Fruit fly (Drosophila melanogaster): ENCODE results near the gene CG32212.
"Not testable (repeated sequence)": the region's sequence is repeated elsewhere in the genome, so short reads cannot be mapped to it uniquely, and the experiment has no call there.

The CG32212 gene

DNA sequence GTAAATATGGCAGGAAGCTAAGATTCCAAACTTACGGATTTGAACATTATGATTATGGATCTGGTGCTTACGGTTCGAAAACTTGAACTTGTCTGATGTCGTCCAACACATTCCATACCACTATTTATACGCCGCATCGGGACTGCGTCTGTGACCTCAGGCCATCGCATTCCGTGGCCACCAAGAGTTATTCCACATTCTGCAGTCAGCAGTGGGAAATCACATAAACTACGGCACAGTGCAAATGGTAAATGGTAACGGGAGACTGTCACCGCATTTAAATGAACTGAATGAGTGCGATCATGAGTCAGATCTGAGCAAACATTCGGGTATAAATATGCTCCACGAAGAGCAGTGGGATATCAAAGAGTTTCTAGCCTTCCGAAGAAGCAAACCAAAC lies 11.9 kb upstream of the CG32212 start, which contains the start of the genes CG18294 and CG32213:
Gene CG18294, minus strand, starts transcription at position 101 of the 400 bp plus-strand sequence.
Gene CG32213, plus strand, starts transcription at position 362 of the 400 bp plus-strand sequence.
- not testable (repeated sequence) for TF ChIP-seq CG33557 (GFP tag; optimal IDR thresholded peaks at IDR 0.05); gce (GFP tag; IDR thresholded peaks at IDR 0.05); CG30403 (GFP tag; optimal IDR thresholded peaks at IDR 0.05)

DNA sequence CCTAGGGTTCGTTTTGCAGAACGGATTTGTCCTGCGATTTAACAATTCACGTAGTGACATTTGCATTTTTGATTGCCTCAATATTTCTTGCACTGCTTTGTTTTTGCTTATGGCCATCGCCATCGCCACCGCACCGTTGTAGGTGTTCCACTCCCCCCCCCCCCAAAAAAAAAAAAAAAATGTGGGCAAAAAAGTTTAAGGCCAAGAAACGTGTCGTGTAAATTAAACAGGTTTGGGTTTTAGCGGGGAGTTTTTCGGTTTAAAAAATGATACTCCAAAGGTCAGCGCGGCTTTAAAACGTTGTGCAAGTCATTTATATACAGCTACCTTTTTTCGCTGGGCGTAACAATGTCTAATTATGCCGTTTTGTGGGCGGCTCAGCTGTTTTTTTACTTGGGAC lies 6.2 kb upstream of the CG32212 start:
- peak in 1 of 2 experiments; percentile 1 for TF ChIP-seq Hr78 (GFP tag; optimal IDR thresholded peaks at IDR 0.05)
- TF ChIP-seq nom (GFP tag; optimal IDR thresholded peaks at IDR 0.05), result no peak
- TF ChIP-seq NC2β (GFP tag; optimal IDR thresholded peaks at IDR 0.05), result no peak
- TF ChIP-seq CG10366 (GFP tag; IDR thresholded peaks at IDR 0.05), result no peak
- TF ChIP-seq CG43689 (GFP tag; IDR thresholded peaks at IDR 0.05), result no peak
- TF ChIP-seq ssp (GFP tag; IDR thresholded peaks at IDR 0.05), result no peak
- TF ChIP-seq lola (GFP tag; optimal IDR thresholded peaks at IDR 0.05), result no peak
- TF ChIP-seq CG13296 (GFP tag; optimal IDR thresholded peaks at IDR 0.05), result no peak
- TF ChIP-seq cg (GFP tag; optimal IDR thresholded peaks at IDR 0.05), result no peak
- no peak for TF ChIP-seq corto (GFP tag; optimal IDR thresholded peaks at IDR 0.05)
- no peak for TF ChIP-seq seq (GFP tag; IDR thresholded peaks at IDR 0.05)
- no peak for TF ChIP-seq crol (GFP tag; IDR thresholded peaks at IDR 0.05)
- TF ChIP-seq jigr1 (GFP tag; IDR thresholded peaks at IDR 0.05), result no peak
- TF ChIP-seq CG11093 (GFP tag; IDR thresholded peaks at IDR 0.05), result no peak
- no peak for TF ChIP-seq CG11504 (tag; optimal IDR thresholded peaks at IDR 0.05)
- no peak for TF ChIP-seq dmrt11E (tag; optimal IDR thresholded peaks at IDR 0.05)
- TF ChIP-seq chinmo (GFP tag; IDR thresholded peaks at IDR 0.05; ENCODE audit: partially characterized antibody), result peak; percentile 52; the same call in 1 of the 4 replicates
- TF ChIP-seq lov (optimal IDR thresholded peaks at IDR 0.05), result no peak
- TF ChIP-seq lov (GFP tag; IDR thresholded peaks at IDR 0.05), result no peak
- no peak for TF ChIP-seq CG4360 (GFP tag; IDR thresholded peaks at IDR 0.05)
- TF ChIP-seq sima (GFP tag; optimal IDR thresholded peaks at IDR 0.05), result no peak
- TF ChIP-seq CG4707 (GFP tag; optimal IDR thresholded peaks at IDR 0.05), result no peak
- no peak for TF ChIP-seq twi (tag; optimal IDR thresholded peaks at IDR 0.05)
- TF ChIP-seq sqz (GFP tag; optimal IDR thresholded peaks at IDR 0.05), result peak; percentile 48
- no peak for TF ChIP-seq Neu2 (GFP tag; optimal IDR thresholded peaks at IDR 0.05; ENCODE audit: borderline replicate concordance)

DNA sequence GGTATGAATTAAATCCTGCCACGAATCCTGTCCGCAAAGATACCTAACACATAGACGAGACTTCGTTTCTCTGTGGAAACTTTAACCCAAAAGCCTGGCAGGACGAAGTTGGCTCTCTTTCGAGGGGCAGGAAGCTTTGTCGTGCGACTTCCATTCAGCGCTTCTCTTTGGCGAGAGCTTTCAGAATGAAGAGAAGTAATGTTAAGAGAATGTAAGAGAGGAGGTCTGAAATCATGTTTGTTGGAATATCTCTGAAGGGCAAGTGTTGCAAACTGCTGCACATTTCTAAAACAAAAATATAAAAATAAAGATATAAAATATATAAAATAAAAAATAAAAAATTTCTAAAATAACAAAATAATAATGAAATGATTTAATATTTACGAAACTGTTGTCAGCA lies 5.3 kb upstream of the CG32212 start:
- TF ChIP-seq CG3163 (GFP tag; optimal IDR thresholded peaks at IDR 0.05), result peak; percentile 82
- TF ChIP-seq Trl (optimal IDR thresholded peaks at IDR 0.05), result peak; percentile 50 to 54
- TF ChIP-seq Trl (GFP tag; optimal IDR thresholded peaks at IDR 0.05), result no peak
- TF ChIP-seq CG1647 (GFP tag; optimal IDR thresholded peaks at IDR 0.05), result no peak
- TF ChIP-seq Deaf1 (tag; optimal IDR thresholded peaks at IDR 0.05), result peak; percentile 48
- no peak for TF ChIP-seq tx (GFP tag; optimal IDR thresholded peaks at IDR 0.05)
- no peak for TF ChIP-seq CG7928 (GFP tag; optimal IDR thresholded peaks at IDR 0.05)
- TF ChIP-seq CG6854 (GFP tag; optimal IDR thresholded peaks at IDR 0.05), result no peak
- no peak for TF ChIP-seq CG15073 (GFP tag; optimal IDR thresholded peaks at IDR 0.05)

DNA sequence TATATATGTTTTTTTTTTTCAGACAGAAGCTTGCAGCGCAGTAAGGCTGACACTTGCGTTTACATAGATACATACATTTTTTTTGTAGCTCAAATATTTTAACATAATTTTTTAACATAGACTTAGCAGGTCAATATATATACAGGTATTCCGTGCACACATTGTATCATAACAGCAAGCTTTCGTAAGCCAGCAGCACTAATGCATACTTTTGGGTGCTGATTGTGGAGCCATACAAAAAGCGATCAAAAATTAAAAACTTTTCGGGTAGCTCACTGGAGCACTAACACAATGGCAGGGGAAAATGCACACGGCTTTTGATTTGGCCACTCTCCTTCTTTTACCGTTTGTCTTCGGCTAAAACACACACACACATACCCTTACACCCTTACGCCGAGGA lies 4.4 kb upstream of the CG32212 start:
- TF ChIP-seq Abd-B (GFP tag; optimal IDR thresholded peaks at IDR 0.05), result peak; percentile 24
- no peak for TF ChIP-seq CG17612 (GFP tag; IDR thresholded peaks at IDR 0.05)
- TF ChIP-seq CG7928 (GFP tag; optimal IDR thresholded peaks at IDR 0.05), result no peak
- no peak for TF ChIP-seq en (GFP tag; optimal IDR thresholded peaks at IDR 0.05)
- no peak for TF ChIP-seq Fer3 (tag; optimal IDR thresholded peaks at IDR 0.05)
- peak; percentile 97 for TF ChIP-seq CG18011 (GFP tag; optimal IDR thresholded peaks at IDR 0.05)
- 0 out of 3 replicates have a peak, but pooled peaks have one; percentile 18 for TF ChIP-seq CG2199 (GFP tag; IDR thresholded peaks at IDR 0.05)
- peak; percentile 48 for TF ChIP-seq Med (GFP tag)
- no peak for TF ChIP-seq CG3065 (GFP tag; optimal IDR thresholded peaks at IDR 0.05)
- peak; percentile 6 for TF ChIP-seq CG8290 (GFP tag; optimal IDR thresholded peaks at IDR 0.05)
- no peak for TF ChIP-seq CG8290 (tag; optimal IDR thresholded peaks at IDR 0.05)
- no peak for TF ChIP-seq CG15479 (GFP tag; optimal IDR thresholded peaks at IDR 0.05)
- no peak for TF ChIP-seq tll (GFP tag; optimal IDR thresholded peaks at IDR 0.05)
